Worm (Caenorhabditis elegans) whole organism, mixed stage, embryonic: ENCODE results near the gene nsy-1.

Experiments used
- M03D4.4 ChIP-seq: sonication (generic microtip); optimal IDR thresholded peaks from 2 replicates; lab custom pipeline; 2017; ENCODE audit warnings: mild to moderate bottlenecking, missing genetic modification characterization, missing compliant biosample characterization
- bed-3 ChIP-seq: fragments of 200-800 bp; sonication (Bioruptor generic); optimal IDR thresholded peaks from 3 replicates; lab custom pipeline; 2018; ENCODE audit warnings: mild to moderate bottlenecking, missing genetic modification characterization, moderate library complexity, missing compliant biosample characterization
- ceh-43 ChIP-seq: fragments of 200-800 bp; sonication (Bioruptor generic); optimal IDR thresholded peaks from 2 replicates; lab custom pipeline; 2018; ENCODE audit warnings: mild to moderate bottlenecking, missing genetic modification characterization, moderate library complexity, missing compliant biosample characterization
- ceh-83 ChIP-seq: fragments of 200-800 bp; sonication (Bioruptor generic); optimal IDR thresholded peaks from 2 replicates; lab custom pipeline; 2018; ENCODE audit warnings: mild to moderate bottlenecking, missing genetic modification characterization, missing compliant biosample characterization
- ces-1 ChIP-seq: fragments of 150-350 bp; optimal IDR thresholded peaks from 2 replicates; lab custom pipeline; 2014; ENCODE audit warnings: missing biosample characterization, missing genetic modification reagents, missing genetic modification characterization
- drap-1 ChIP-seq: fragments of 200-800 bp; sonication (Bioruptor generic); optimal IDR thresholded peaks from 3 replicates; lab custom pipeline; 2018; ENCODE audit warnings: mild to moderate bottlenecking, missing genetic modification characterization, missing compliant biosample characterization
- elt-1 ChIP-seq: sonication (generic microtip); optimal IDR thresholded peaks from 2 replicates; lab custom pipeline; 2017; ENCODE audit warnings: missing genetic modification characterization, mild to moderate bottlenecking, missing compliant biosample characterization, antibody characterized with exemption, moderate library complexity, borderline replicate concordance; ENCODE audit not compliant: insufficient read depth
- elt-3 ChIP-seq: fragments of 150-350 bp; optimal IDR thresholded peaks from 2 replicates; lab custom pipeline; 2014; ENCODE audit warnings: missing biosample characterization, missing genetic modification characterization
- flh-1 ChIP-seq: fragments of 200-800 bp; sonication (Bioruptor generic); optimal IDR thresholded peaks from 2 replicates; lab custom pipeline; 2018; ENCODE audit warnings: mild to moderate bottlenecking, missing genetic modification characterization, moderate library complexity, missing compliant biosample characterization
- ham-2 ChIP-seq: fragments of 200-800 bp; sonication (Bioruptor generic); optimal IDR thresholded peaks from 2 replicates; lab custom pipeline; 2018; ENCODE audit warnings: mild to moderate bottlenecking, missing genetic modification characterization, missing compliant biosample characterization
- hlh-1 ChIP-seq: fragments of 150-350 bp; optimal IDR thresholded peaks from 2 replicates; lab custom pipeline; 2014; ENCODE audit warnings: missing biosample characterization, missing genetic modification reagents, missing genetic modification characterization
- lin-13 ChIP-seq: fragments of 150-350 bp; optimal IDR thresholded peaks from 2 replicates; lab custom pipeline; 2014; ENCODE audit warnings: missing biosample characterization, missing genetic modification characterization
- lin-32 ChIP-seq: fragments of 200-800 bp; sonication (Bioruptor generic); optimal IDR thresholded peaks from 2 replicates; lab custom pipeline; 2018; ENCODE audit warnings: mild to moderate bottlenecking, missing genetic modification characterization, missing compliant biosample characterization
- lsy-2 ChIP-seq: fragments of 150-350 bp; optimal IDR thresholded peaks from 2 replicates; lab custom pipeline; 2014; ENCODE audit warnings: missing biosample characterization, missing genetic modification characterization
- mab-5 ChIP-seq: fragments of 150-350 bp; optimal IDR thresholded peaks from 2 replicates; lab custom pipeline; 2014; ENCODE audit warnings: missing biosample characterization, missing genetic modification characterization
- nhr-12 ChIP-seq: fragments of 150-350 bp; optimal IDR thresholded peaks from 2 replicates; lab custom pipeline; 2014; ENCODE audit warnings: missing biosample characterization, missing genetic modification characterization
- nhr-2 ChIP-seq: fragments of 150-350 bp; optimal IDR thresholded peaks from 2 replicates; lab custom pipeline; 2014; ENCODE audit warnings: missing biosample characterization, missing genetic modification characterization
- nhr-237 ChIP-seq: fragments of 150-350 bp; optimal IDR thresholded peaks from 2 replicates; lab custom pipeline; 2014; ENCODE audit warnings: missing biosample characterization, missing genetic modification characterization
- nhr-28 ChIP-seq: fragments of 150-350 bp; optimal IDR thresholded peaks from 2 replicates; lab custom pipeline; 2014; ENCODE audit warnings: missing biosample characterization, missing genetic modification characterization
- nhr-76 ChIP-seq: sonication (generic microtip); optimal IDR thresholded peaks from 2 replicates; lab custom pipeline; 2017; ENCODE audit warnings: missing biosample characterization, missing genetic modification characterization
- pha-4 ChIP-seq: fragments of 150-350 bp; optimal IDR thresholded peaks from 2 replicates; lab custom pipeline; 2018; ENCODE audit warnings: missing biosample characterization, missing genetic modification reagents, missing genetic modification characterization
- sem-2 ChIP-seq: fragments of 200-800 bp; sonication (Bioruptor generic); optimal IDR thresholded peaks from 2 replicates; lab custom pipeline; 2018; ENCODE audit warnings: mild to moderate bottlenecking, missing genetic modification characterization, missing compliant biosample characterization
- snpc-4 ChIP-seq: fragments of 150-350 bp; optimal IDR thresholded peaks from 2 replicates; lab custom pipeline; 2014; ENCODE audit warnings: missing biosample characterization, missing genetic modification characterization
- sptf-1 ChIP-seq: sonication (generic microtip); optimal IDR thresholded peaks from 2 replicates; lab custom pipeline; 2017; ENCODE audit warnings: mild to moderate bottlenecking, missing genetic modification characterization, moderate library complexity, missing compliant biosample characterization
- unc-39 ChIP-seq: fragments of 150-350 bp; optimal IDR thresholded peaks from 2 replicates; lab custom pipeline; 2014; ENCODE audit warnings: missing biosample characterization, missing genetic modification characterization
- unc-62 ChIP-seq: fragments of 150-350 bp; optimal IDR thresholded peaks from 2 replicates; lab custom pipeline; 2014; ENCODE audit warnings: missing biosample characterization, missing genetic modification reagents, missing genetic modification characterization
- zip-8 ChIP-seq: fragments of 150-350 bp; optimal IDR thresholded peaks from 2 replicates; lab custom pipeline; 2014; ENCODE audit warnings: missing biosample characterization, missing genetic modification characterization

The nsy-1 gene

DNA sequence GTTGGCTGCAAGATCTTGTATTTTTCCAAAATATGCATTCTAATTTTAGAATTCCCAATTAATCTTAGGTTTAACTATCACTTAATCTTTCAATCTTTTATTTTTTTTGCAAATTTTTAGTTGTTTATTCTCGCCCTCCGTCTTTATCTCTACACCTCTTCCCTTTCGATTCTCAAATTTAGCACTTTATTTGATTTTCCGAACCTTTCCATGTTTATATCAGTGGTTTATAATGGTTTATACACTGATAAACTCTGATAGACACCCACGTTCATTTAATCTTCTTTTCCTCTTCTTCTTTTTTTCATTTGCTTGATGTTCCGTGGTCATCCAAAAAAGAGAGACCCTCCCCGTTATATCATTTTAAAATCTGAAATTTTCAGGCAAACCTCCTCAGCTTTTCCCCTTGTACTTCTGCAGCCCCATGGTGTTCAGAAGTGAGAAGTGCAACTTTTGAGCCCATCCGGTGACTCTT is at the start of gene nsy-1, which contains the start of gene F59A6.13:
nsy-1 (plus strand) TSS at position 377 of the 475 bp plus-strand sequence.
F59A6.13 (plus strand) TSS at position 425 of the 475 bp plus-strand sequence.
- no peak for TF ChIP-seq unc-39 (tag; lab: Kevin White, UChicago)
- no peak for TF ChIP-seq unc-62
- no peak for TF ChIP-seq drap-1 (GFP tag; lab: Kevin White, UChicago)
- TF ChIP-seq nhr-12 = no peak
- TF ChIP-seq snpc-4 (tag; lab: Kevin White, UChicago) = no peak
- no peak for TF ChIP-seq elt-3 (tag; lab: Kevin White, UChicago)
- no peak for TF ChIP-seq nhr-28 (tag; lab: Kevin White, UChicago)
- TF ChIP-seq ham-2 (GFP tag; lab: Kevin White, UChicago) = no peak
- TF ChIP-seq nhr-76 = no peak
- no peak for TF ChIP-seq nhr-237 (tag; lab: Kevin White, UChicago)
- TF ChIP-seq bed-3 (GFP tag; lab: Kevin White, UChicago) = no peak
- TF ChIP-seq zip-8 (tag; lab: Kevin White, UChicago) = no peak
- TF ChIP-seq flh-1 (GFP tag; lab: Kevin White, UChicago) = no peak

DNA sequence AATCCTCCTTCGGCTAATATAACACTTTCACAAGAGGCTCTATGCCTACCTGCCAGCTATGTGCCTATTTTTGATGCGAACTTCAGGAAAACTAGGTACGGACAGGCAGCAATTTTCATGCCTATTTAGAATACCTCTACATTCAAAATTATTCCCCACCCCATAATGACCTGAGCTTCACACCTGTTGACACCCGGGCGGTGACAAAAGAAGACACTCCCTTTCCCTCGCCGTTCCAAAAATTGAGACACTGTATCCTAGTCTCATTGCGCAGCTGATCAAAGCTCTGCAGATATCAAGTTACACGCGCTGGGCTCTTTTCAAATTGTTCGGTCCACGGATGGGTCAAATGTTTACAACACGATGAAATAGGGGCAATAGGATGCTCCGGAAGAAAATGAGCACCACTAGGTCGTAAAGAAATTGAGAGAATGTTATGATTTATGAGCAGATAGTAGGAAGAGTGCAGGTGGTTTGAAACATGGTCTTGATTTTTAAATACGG is 48.1 kb upstream of the nsy-1 start:
- TF ChIP-seq snpc-4 (tag; lab: Kevin White, UChicago) (no peak), lin-32 (GFP tag; lab: Kevin White, UChicago) (peak; percentile 54), hlh-1 (no peak), elt-1 (tag; lab: Kevin White, UChicago) (no peak), mab-5 (tag; lab: Kevin White, UChicago) (no peak), unc-62 (no peak)

DNA sequence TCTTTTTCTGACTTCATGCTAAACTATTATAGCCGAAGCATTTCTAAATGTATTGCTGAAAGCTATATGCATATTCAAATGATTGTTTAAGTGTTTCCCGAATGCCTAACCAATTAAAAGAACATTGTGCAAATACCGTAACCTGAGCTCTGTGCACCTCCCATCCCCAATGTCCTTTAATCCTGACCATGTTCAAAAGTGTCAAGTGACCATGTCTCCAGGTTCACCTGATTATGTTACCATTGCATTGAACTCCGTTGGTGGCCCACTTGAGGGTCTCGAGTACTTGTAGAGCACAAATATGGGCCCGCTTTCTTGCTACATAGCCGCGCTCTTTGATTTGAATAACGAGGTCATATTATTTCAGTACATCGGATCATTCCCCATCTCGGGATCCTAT is 47.2 kb upstream of the nsy-1 start:
- no peak for TF ChIP-seq snpc-4 (tag; lab: Kevin White, UChicago)
- TF ChIP-seq pha-4 (tag; lab: Kevin White, UChicago) = peak; percentile 24
- no peak for TF ChIP-seq ces-1 (GFP tag; lab: Kevin White, UChicago)
- peak; percentile 67 for TF ChIP-seq nhr-2 (tag; lab: Kevin White, UChicago)
- no peak for TF ChIP-seq ceh-83 (GFP tag; lab: Kevin White, UChicago)
- TF ChIP-seq M03D4.4 (tag; lab: Kevin White, UChicago) = no peak
- no peak for TF ChIP-seq sptf-1 (tag; lab: Kevin White, UChicago)

ce11 chrII:4981682-4982404 is 40.7 kb upstream of the nsy-1 start:
- TF ChIP-seq lin-32 (GFP tag; lab: Kevin White, UChicago) (peak; percentile 92), hlh-1 (peak; percentile 21), sem-2 (GFP tag; lab: Kevin White, UChicago) (no peak)
- TF ChIP-seq, all 35 proteins: peak for 2

- no peak for TF ChIP-seq nhr-2 (tag; lab: Kevin White, UChicago)
- TF ChIP-seq M03D4.4 (tag; lab: Kevin White, UChicago) = no peak
- TF ChIP-seq lsy-2 (tag; lab: Kevin White, UChicago) = no peak
- no peak for TF ChIP-seq elt-1 (tag; lab: Kevin White, UChicago)
- TF ChIP-seq, all 35 proteins: peak for 0
Measured at ce11 chrII:4984151-4984550, 38.4 kb upstream of the nsy-1 start.

- no peak for TF ChIP-seq lin-13
- TF ChIP-seq ces-1 (GFP tag; lab: Kevin White, UChicago) = peak; percentile 15
- TF ChIP-seq nhr-2 (tag; lab: Kevin White, UChicago) = peak; percentile 93
- peak; percentile 87 for TF ChIP-seq elt-1 (tag; lab: Kevin White, UChicago)
- no peak for TF ChIP-seq flh-1 (GFP tag; lab: Kevin White, UChicago)
- TF ChIP-seq zip-8 (tag; lab: Kevin White, UChicago) = peak; percentile 82
- TF ChIP-seq ham-2 (GFP tag; lab: Kevin White, UChicago) = no peak
- no peak for TF ChIP-seq elt-3 (tag; lab: Kevin White, UChicago)
- TF ChIP-seq ceh-83 (GFP tag; lab: Kevin White, UChicago) = peak; percentile 58
- no peak for TF ChIP-seq nhr-237 (tag; lab: Kevin White, UChicago)
- TF ChIP-seq sptf-1 (tag; lab: Kevin White, UChicago) = peak; percentile 1
- TF ChIP-seq bed-3 (GFP tag; lab: Kevin White, UChicago) = no peak
- no peak for TF ChIP-seq ceh-43
- no peak for TF ChIP-seq nhr-12
- no peak for TF ChIP-seq pha-4 (tag; lab: Kevin White, UChicago)
- peak; percentile 60 for TF ChIP-seq unc-62
- no peak for TF ChIP-seq M03D4.4 (tag; lab: Kevin White, UChicago)
- TF ChIP-seq, all 35 proteins: peak for 7
Measured at ce11 chrII:4985961-4986503, 36.5 kb upstream of the nsy-1 start.
